Worm (Caenorhabditis elegans) whole organism, L2 larva: ENCODE data around the gene skr-4.

ENCODE experiments used
- aly-2 ChIP-seq: fragments of 150-350 bp; optimal IDR thresholded peaks from 2 replicates; lab custom pipeline; 2014; ENCODE audit warnings: missing biosample characterization, missing genetic modification characterization
- crh-2 ChIP-seq: sonication (generic microtip); optimal IDR thresholded peaks from 2 replicates; lab custom pipeline; 2017; ENCODE audit warnings: missing biosample characterization, missing genetic modification characterization
- egl-27 ChIP-seq: sonication (generic microtip); optimal IDR thresholded peaks from 3 replicates; lab custom pipeline; 2017; ENCODE audit warnings: missing biosample characterization, missing genetic modification reagents, missing genetic modification characterization
- nhr-11 ChIP-seq: fragments of 150-350 bp; optimal IDR thresholded peaks from 2 replicates; lab custom pipeline; 2014; ENCODE audit warnings: missing biosample characterization, missing genetic modification characterization
- nhr-12 ChIP-seq: fragments of 150-350 bp; optimal IDR thresholded peaks from 2 replicates; lab custom pipeline; 2014; ENCODE audit warnings: missing biosample characterization, missing genetic modification characterization
- snpc-4 ChIP-seq: fragments of 150-350 bp; optimal IDR thresholded peaks from 2 replicates; lab custom pipeline; 2014; ENCODE audit warnings: missing biosample characterization, missing genetic modification characterization

DNA sequence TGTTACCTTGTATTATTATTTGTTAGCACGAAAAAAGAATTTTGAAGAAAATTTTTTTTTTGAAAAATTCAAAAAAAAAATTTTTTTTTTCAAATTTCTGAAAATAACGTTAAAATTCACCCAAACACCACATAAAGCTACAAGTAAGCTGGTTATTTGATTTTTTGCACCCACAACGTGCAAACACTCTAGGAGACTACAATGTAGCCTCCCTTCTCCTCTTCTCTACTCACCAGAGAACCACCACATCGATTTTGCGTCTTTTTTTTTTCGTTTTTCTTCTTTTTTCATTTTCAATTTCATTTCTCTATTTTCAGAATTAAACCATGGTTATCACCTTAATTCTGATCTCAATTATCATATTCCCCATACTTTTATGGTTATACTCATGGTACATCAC, 31.1 kb downstream of the skr-4 start, which contains the start of gene abhd-3.1:
- TF ChIP-seq nhr-12 (tag; lab: Kevin White, UChicago) (no peak), aly-2 (tag; lab: Kevin White, UChicago) (no peak), snpc-4 (tag; lab: Kevin White, UChicago) (no peak), nhr-11 (tag; lab: Kevin White, UChicago) (no peak), egl-27 (tag; lab: Kevin White, UChicago) (no peak), crh-2 (tag; lab: Kevin White, UChicago) (no peak)
